Worm (Caenorhabditis elegans): Measurements from ENCODE around the gene F25B4.8.

DNA sequence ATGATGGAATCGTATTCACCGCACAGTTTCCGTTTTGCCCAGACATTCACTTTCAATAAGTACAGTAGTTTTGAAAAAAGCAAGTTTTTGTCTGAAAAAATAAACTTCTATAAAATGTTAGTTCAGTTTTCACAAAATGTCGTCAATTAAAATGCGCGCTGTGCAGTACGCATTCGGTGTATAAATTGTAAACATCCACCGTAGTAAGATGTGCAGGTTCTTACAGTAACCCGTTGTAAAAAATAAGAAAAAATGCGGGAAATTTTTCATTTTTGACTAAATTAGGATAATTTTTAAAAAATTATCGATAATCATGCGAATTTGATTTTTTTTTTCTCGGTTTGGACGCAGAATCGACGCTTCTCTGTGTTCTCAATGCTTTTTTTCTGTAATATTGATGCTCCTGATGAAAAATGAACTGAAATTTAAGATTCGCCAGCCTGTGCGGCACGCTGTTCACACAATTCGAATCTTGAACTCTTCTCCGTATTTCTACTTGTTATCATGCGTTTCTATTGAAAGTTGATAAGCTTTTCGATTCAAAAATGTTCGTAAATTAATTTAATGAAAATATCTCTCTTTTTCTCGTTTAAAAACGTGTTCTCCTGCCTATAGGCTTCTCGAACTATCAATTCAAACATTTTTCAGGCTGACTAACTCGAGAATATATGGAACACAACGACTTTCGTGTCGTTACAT lies 25.9 kb upstream of the F25B4.8 start, which contains the start of gene rga-3:
- TF ChIP-seq cnd-1 (tag; optimal IDR thresholded peaks at IDR 0.05), result no peak
- no peak for TF ChIP-seq lin-13 (tag; optimal IDR thresholded peaks at IDR 0.05)
- TF ChIP-seq blmp-1 (tag; optimal IDR thresholded peaks at IDR 0.05), result no peak
- TF ChIP-seq elt-1 (tag; optimal IDR thresholded peaks at IDR 0.05; ENCODE audit: borderline replicate concordance, insufficient read depth), result no peak
- no peak for TF ChIP-seq ceh-43 (GFP tag; optimal IDR thresholded peaks at IDR 0.05)
- no peak for TF ChIP-seq unc-62 (GFP tag; optimal IDR thresholded peaks at IDR 0.05)
- no peak for TF ChIP-seq ztf-11 (tag; optimal IDR thresholded peaks at IDR 0.05)
- no peak for TF ChIP-seq pha-4 (tag; optimal IDR thresholded peaks at IDR 0.05)

Data from whole organism, mixed stage, embryonic.